Worm (Caenorhabditis elegans): Measurements from ENCODE around the gene atg-16.1.

ce11 chrX:4438823-4439222 is 23.4 kb downstream of the atg-16.1 start:
- TF ChIP-seq unc-130 (GFP tag; optimal IDR thresholded peaks at IDR 0.05) (no peak), B0336.3 (GFP tag; IDR thresholded peaks at IDR 0.05) (no peak), unc-62 (GFP tag; optimal IDR thresholded peaks at IDR 0.05) (no peak), sea-2 (GFP tag; IDR thresholded peaks at IDR 0.05) (no peak), rcor-1 (GFP tag; IDR thresholded peaks at IDR 0.05) (no peak)

Data from whole organism, young adult.